Worm (Caenorhabditis elegans): ENCODE data around the gene klf-1.
"Not testable (repeated sequence)": the region's sequence is repeated elsewhere in the genome, so short reads cannot be mapped to it uniquely, and the experiment has no call there.

Gene klf-1

DNA sequence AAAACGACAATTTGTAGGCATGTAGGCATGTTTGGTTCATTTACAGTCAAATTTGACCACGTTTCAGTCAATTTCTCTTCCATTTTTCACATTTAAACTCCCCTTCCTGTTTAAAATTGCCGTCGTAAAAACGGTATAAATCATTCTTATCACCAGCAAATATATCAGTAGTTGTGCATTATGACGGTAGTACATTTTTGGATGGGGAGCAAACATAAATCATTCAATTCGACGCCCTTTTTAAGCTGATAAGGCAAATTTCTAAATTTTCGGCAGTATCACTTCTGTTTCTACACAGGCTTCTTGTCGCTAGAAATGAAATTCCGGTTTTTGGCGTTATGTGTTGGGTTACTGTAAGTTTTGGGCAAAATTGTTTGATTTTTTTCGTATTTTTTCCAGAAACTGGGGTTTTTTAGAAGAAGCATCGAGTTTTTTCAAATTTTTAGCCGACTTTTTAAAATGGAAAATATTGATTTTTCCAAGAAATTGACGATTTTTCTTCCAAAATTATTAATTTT is 32.7 kb upstream of the klf-1 start, which contains the start of gene H34I24.2:
TSS of gene H34I24.2 (plus strand) at position 189 of the 518 bp plus-strand sequence.
- TF ChIP-seq ceh-13 (GFP tag; optimal IDR thresholded peaks at IDR 0.05), result no peak
- no peak for TF ChIP-seq F13C5.2 (tag; optimal IDR thresholded peaks at IDR 0.05)
- no peak for TF ChIP-seq B0310.2 (tag; optimal IDR thresholded peaks at IDR 0.05)
- TF ChIP-seq flt-1 (GFP tag; IDR thresholded peaks at IDR 0.05), result no peak
- TF ChIP-seq sea-1 (GFP tag; conservative IDR thresholded peaks at IDR 0.05), result no peak
- no peak for TF ChIP-seq tbx-37 (GFP tag; conservative IDR thresholded peaks at IDR 0.05)
- TF ChIP-seq tra-4 (tag; optimal IDR thresholded peaks at IDR 0.05), result no peak
- TF ChIP-seq hmg-4 (GFP tag; optimal IDR thresholded peaks at IDR 0.05), result no peak
- TF ChIP-seq hnd-1 (tag; optimal IDR thresholded peaks at IDR 0.05), result no peak
- no peak for TF ChIP-seq tbx-11 (GFP tag; IDR thresholded peaks at IDR 0.05)
- no peak for TF ChIP-seq scrt-1 (GFP tag; IDR thresholded peaks at IDR 0.05)
- no peak for TF ChIP-seq ama-1 (optimal IDR thresholded peaks at IDR 0.05)
- no peak for TF ChIP-seq ets-7 (tag; optimal IDR thresholded peaks at IDR 0.05)
- TF ChIP-seq hmbx-1 (tag; optimal IDR thresholded peaks at IDR 0.05), result no peak
- TF ChIP-seq aly-1 (tag; optimal IDR thresholded peaks at IDR 0.05), result no peak
- TF ChIP-seq ceh-36 (tag; optimal IDR thresholded peaks at IDR 0.05), result no peak
- TF ChIP-seq pes-1 (GFP tag; IDR thresholded peaks at IDR 0.05), result no peak

DNA sequence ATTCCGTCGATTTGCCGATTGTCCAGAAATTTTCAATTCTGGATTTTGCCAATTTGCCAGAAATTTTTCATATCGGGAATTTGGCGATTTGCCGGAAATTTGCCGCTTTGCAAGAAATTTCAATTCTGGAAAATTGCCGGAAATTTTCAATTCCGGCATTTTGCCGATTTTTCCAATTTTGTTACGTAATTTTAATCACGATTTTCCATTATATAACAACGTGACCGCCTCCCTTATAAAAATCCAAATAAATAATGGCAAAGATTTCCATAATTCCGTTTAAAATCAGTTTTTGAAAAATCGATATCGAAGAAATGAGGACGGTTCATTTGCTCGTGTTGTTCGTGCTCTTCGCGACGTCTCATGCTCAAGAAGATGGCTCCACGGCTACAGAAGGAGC is 27.9 kb upstream of the klf-1 start, which contains the start of gene H34I24.1:
TSS of gene H34I24.1 (plus strand) at position 301 of the 400 bp plus-strand sequence.
- not testable (repeated sequence) for TF ChIP-seq B0310.2 (tag; optimal IDR thresholded peaks at IDR 0.05); flt-1 (GFP tag; IDR thresholded peaks at IDR 0.05); scrt-1 (GFP tag; IDR thresholded peaks at IDR 0.05)

ce11 chrIII:2855929-2856328 is 18.7 kb upstream of the klf-1 start, which contains the start of gene F56F11.4:
TSS of gene F56F11.4 (plus strand) at chrIII:2856229.
- no peak for TF ChIP-seq tbx-11 (GFP tag; IDR thresholded peaks at IDR 0.05)
- TF ChIP-seq ceh-13 (GFP tag; optimal IDR thresholded peaks at IDR 0.05), result no peak
- TF ChIP-seq hmbx-1 (tag; optimal IDR thresholded peaks at IDR 0.05), result no peak
- TF ChIP-seq F13C5.2 (tag; optimal IDR thresholded peaks at IDR 0.05), result no peak
- TF ChIP-seq tbx-37 (GFP tag; conservative IDR thresholded peaks at IDR 0.05), result no peak
- TF ChIP-seq pes-1 (GFP tag; IDR thresholded peaks at IDR 0.05), result no peak
- TF ChIP-seq sea-1 (GFP tag; conservative IDR thresholded peaks at IDR 0.05), result no peak
- no peak for TF ChIP-seq scrt-1 (GFP tag; IDR thresholded peaks at IDR 0.05)
- no peak for TF ChIP-seq ama-1 (optimal IDR thresholded peaks at IDR 0.05)
- no peak for TF ChIP-seq ceh-36 (tag; optimal IDR thresholded peaks at IDR 0.05)
- no peak for TF ChIP-seq tra-4 (tag; optimal IDR thresholded peaks at IDR 0.05)
- TF ChIP-seq aly-1 (tag; optimal IDR thresholded peaks at IDR 0.05), result no peak
- TF ChIP-seq ets-7 (tag; optimal IDR thresholded peaks at IDR 0.05), result no peak
- no peak for TF ChIP-seq hmg-4 (GFP tag; optimal IDR thresholded peaks at IDR 0.05)
- TF ChIP-seq flt-1 (GFP tag; IDR thresholded peaks at IDR 0.05), result no peak
- TF ChIP-seq hnd-1 (tag; optimal IDR thresholded peaks at IDR 0.05), result no peak

ce11 chrIII:2858334-2858733 is 16.3 kb upstream of the klf-1 start:
- TF ChIP-seq ama-1 (optimal IDR thresholded peaks at IDR 0.05) (no peak), tbx-11 (GFP tag; IDR thresholded peaks at IDR 0.05) (no peak), ets-7 (tag; optimal IDR thresholded peaks at IDR 0.05) (no peak), B0310.2 (tag; optimal IDR thresholded peaks at IDR 0.05) (no peak), tbx-37 (GFP tag; conservative IDR thresholded peaks at IDR 0.05) (no peak), aly-1 (tag; optimal IDR thresholded peaks at IDR 0.05) (no peak), ceh-36 (tag; optimal IDR thresholded peaks at IDR 0.05) (no peak), hmbx-1 (tag; optimal IDR thresholded peaks at IDR 0.05) (no peak), tra-4 (tag; optimal IDR thresholded peaks at IDR 0.05) (no peak), flt-1 (GFP tag; IDR thresholded peaks at IDR 0.05) (no peak), hmg-4 (GFP tag; optimal IDR thresholded peaks at IDR 0.05) (no peak), ceh-13 (GFP tag; optimal IDR thresholded peaks at IDR 0.05) (no peak), pes-1 (GFP tag; IDR thresholded peaks at IDR 0.05) (no peak), F13C5.2 (tag; optimal IDR thresholded peaks at IDR 0.05) (no peak)

DNA sequence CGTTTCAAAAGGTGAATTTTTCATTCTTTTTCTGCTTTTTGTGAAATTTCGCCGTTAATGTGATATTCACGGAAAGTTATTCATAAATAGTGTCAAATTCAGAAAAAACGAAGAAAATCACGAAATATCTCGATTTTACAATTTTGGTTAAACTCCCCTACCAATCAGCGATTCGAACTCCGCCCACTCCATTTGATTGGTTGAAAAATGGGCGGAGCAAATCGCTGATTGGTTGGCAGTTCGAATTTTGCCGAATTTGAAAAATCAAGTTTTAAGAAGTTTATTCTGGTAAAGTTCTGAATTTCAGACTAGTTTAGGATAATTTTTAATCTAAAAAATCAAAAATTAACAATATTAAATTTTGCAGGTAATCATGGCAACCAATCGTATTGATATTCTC is 9.9 kb upstream of the klf-1 start:
- TF ChIP-seq aly-1 (tag; optimal IDR thresholded peaks at IDR 0.05) (no peak), ets-7 (tag; optimal IDR thresholded peaks at IDR 0.05) (no peak), ceh-36 (tag; optimal IDR thresholded peaks at IDR 0.05) (no peak), tbx-37 (GFP tag; conservative IDR thresholded peaks at IDR 0.05) (no peak), ama-1 (optimal IDR thresholded peaks at IDR 0.05) (no peak), ceh-13 (GFP tag; optimal IDR thresholded peaks at IDR 0.05) (no peak), B0310.2 (tag; optimal IDR thresholded peaks at IDR 0.05) (no peak), hnd-1 (tag; optimal IDR thresholded peaks at IDR 0.05) (no peak), sea-1 (GFP tag; conservative IDR thresholded peaks at IDR 0.05) (no peak), tbx-11 (GFP tag; IDR thresholded peaks at IDR 0.05) (no peak), hmbx-1 (tag; optimal IDR thresholded peaks at IDR 0.05) (no peak), tra-4 (tag; optimal IDR thresholded peaks at IDR 0.05) (no peak)

- no peak for TF ChIP-seq hmbx-1 (tag; optimal IDR thresholded peaks at IDR 0.05)
- no peak for TF ChIP-seq ama-1 (optimal IDR thresholded peaks at IDR 0.05)
- no peak for TF ChIP-seq scrt-1 (GFP tag; IDR thresholded peaks at IDR 0.05)
- no peak for TF ChIP-seq ceh-36 (tag; optimal IDR thresholded peaks at IDR 0.05)
- TF ChIP-seq tra-4 (tag; optimal IDR thresholded peaks at IDR 0.05), result no peak
- TF ChIP-seq ets-7 (tag; optimal IDR thresholded peaks at IDR 0.05), result no peak
- no peak for TF ChIP-seq ceh-13 (GFP tag; optimal IDR thresholded peaks at IDR 0.05)
- TF ChIP-seq tbx-11 (GFP tag; IDR thresholded peaks at IDR 0.05), result no peak
- TF ChIP-seq B0310.2 (tag; optimal IDR thresholded peaks at IDR 0.05), result no peak
- TF ChIP-seq hnd-1 (tag; optimal IDR thresholded peaks at IDR 0.05), result no peak
- TF ChIP-seq sea-1 (GFP tag; conservative IDR thresholded peaks at IDR 0.05), result no peak
- no peak for TF ChIP-seq flt-1 (GFP tag; IDR thresholded peaks at IDR 0.05)
- TF ChIP-seq F13C5.2 (tag; optimal IDR thresholded peaks at IDR 0.05), result no peak
- TF ChIP-seq hmg-4 (GFP tag; optimal IDR thresholded peaks at IDR 0.05), result no peak
- no peak for TF ChIP-seq aly-1 (tag; optimal IDR thresholded peaks at IDR 0.05)
- no peak for TF ChIP-seq tbx-37 (GFP tag; conservative IDR thresholded peaks at IDR 0.05)
- TF ChIP-seq pes-1 (GFP tag; IDR thresholded peaks at IDR 0.05), result no peak
Measured at ce11 chrIII:2866597-2866996, 8.0 kb upstream of the klf-1 start.

DNA sequence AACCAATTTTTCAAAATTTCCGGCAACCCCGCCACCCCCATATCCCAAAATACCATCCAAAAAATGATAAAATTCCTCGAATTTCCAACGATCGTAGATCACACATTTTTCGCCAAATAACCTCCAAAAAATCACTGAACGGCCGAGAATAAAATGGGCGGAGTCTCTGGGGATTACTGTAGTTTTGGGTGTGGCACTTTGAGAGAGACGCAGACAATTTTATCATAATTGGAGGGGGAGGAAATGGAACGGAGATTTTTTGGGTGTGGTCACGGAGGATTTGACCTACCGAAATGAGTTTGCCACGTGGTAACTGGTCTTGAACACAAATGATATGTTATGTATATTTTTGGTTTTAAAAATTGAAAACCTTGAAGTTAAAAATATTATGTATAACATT is 6.2 kb upstream of the klf-1 start:
- no peak for TF ChIP-seq tbx-11 (GFP tag; IDR thresholded peaks at IDR 0.05)
- no peak for TF ChIP-seq ets-7 (tag; optimal IDR thresholded peaks at IDR 0.05)
- no peak for TF ChIP-seq ceh-36 (tag; optimal IDR thresholded peaks at IDR 0.05)
- TF ChIP-seq tra-4 (tag; optimal IDR thresholded peaks at IDR 0.05), result no peak
- no peak for TF ChIP-seq flt-1 (GFP tag; IDR thresholded peaks at IDR 0.05)
- TF ChIP-seq hmg-4 (GFP tag; optimal IDR thresholded peaks at IDR 0.05), result no peak
- TF ChIP-seq pes-1 (GFP tag; IDR thresholded peaks at IDR 0.05), result no peak
- no peak for TF ChIP-seq sea-1 (GFP tag; conservative IDR thresholded peaks at IDR 0.05)
- TF ChIP-seq ceh-13 (GFP tag; optimal IDR thresholded peaks at IDR 0.05), result no peak
- no peak for TF ChIP-seq hnd-1 (tag; optimal IDR thresholded peaks at IDR 0.05)
